Worm (Caenorhabditis elegans) whole organism, late embryonic: ENCODE measurements around the gene F49E2.2.

Experiments used
- C08G9.2 ChIP-seq: sonication (generic microtip); optimal IDR thresholded peaks from 2 replicates; lab custom pipeline; 2016; ENCODE audit warnings: mild to moderate bottlenecking, missing genetic modification characterization, moderate library complexity, missing compliant biosample characterization
- C38D4.7 ChIP-seq: fragments of 200-800 bp; sonication (Bioruptor generic); optimal IDR thresholded peaks from 2 replicates; lab custom pipeline; 2018; ENCODE audit warnings: mild to moderate bottlenecking, missing genetic modification characterization, moderate library complexity, missing compliant biosample characterization
- F13H6.1 ChIP-seq: sonication (generic microtip); optimal IDR thresholded peaks from 2 replicates; lab custom pipeline; 2016; ENCODE audit warnings: missing genetic modification characterization, missing compliant biosample characterization
- K02D7.2 ChIP-seq: sonication (generic microtip); optimal IDR thresholded peaks from 2 replicates; lab custom pipeline; 2017; ENCODE audit warnings: mild to moderate bottlenecking, missing genetic modification characterization, missing compliant biosample characterization
- K09A11.1 ChIP-seq: sonication (generic microtip); optimal IDR thresholded peaks from 2 replicates; lab custom pipeline; 2017; ENCODE audit warnings: antibody characterized with exemption, mild to moderate bottlenecking, missing genetic modification characterization, missing compliant biosample characterization; ENCODE audit not compliant: insufficient read depth
- T23F11.4 ChIP-seq: fragments of 200-800 bp; sonication (Bioruptor generic); optimal IDR thresholded peaks from 2 replicates; lab custom pipeline; 2018; ENCODE audit warnings: mild to moderate bottlenecking, missing genetic modification characterization, missing compliant biosample characterization
- ahr-1 ChIP-seq: sonication (generic microtip); optimal IDR thresholded peaks from 2 replicates; lab custom pipeline; 2016; ENCODE audit warnings: missing genetic modification characterization, missing compliant biosample characterization
- ceh-14 ChIP-seq: sonication (generic microtip); optimal IDR thresholded peaks from 2 replicates; lab custom pipeline; 2016; ENCODE audit warnings: missing genotype, missing genetic modification characterization, missing compliant biosample characterization
- ceh-18 ChIP-seq: sonication (generic microtip); optimal IDR thresholded peaks from 2 replicates; lab custom pipeline; 2016; ENCODE audit warnings: missing genetic modification characterization, missing compliant biosample characterization
- ceh-19 ChIP-seq: fragments of 200-800 bp; sonication (Bioruptor generic); optimal IDR thresholded peaks from 2 replicates; lab custom pipeline; 2018; ENCODE audit warnings: mild to moderate bottlenecking, missing genetic modification characterization, missing compliant biosample characterization
- ceh-22 ChIP-seq: sonication (generic microtip); optimal IDR thresholded peaks from 2 replicates; lab custom pipeline; 2017; ENCODE audit warnings: missing biosample characterization, missing genetic modification characterization
- ceh-24 ChIP-seq: sonication (generic microtip); optimal IDR thresholded peaks from 2 replicates; lab custom pipeline; 2016; ENCODE audit warnings: mild to moderate bottlenecking, missing genetic modification characterization, missing compliant biosample characterization
- ceh-30 ChIP-seq: fragments of 150-350 bp; optimal IDR thresholded peaks from 2 replicates; lab custom pipeline; 2014; ENCODE audit warnings: missing biosample characterization, missing genetic modification characterization
- ceh-34 ChIP-seq: sonication (generic microtip); optimal IDR thresholded peaks from 2 replicates; lab custom pipeline; 2016; ENCODE audit warnings: mild to moderate bottlenecking, missing genetic modification characterization, missing compliant biosample characterization
- ceh-45 ChIP-seq: fragments of 200-800 bp; sonication (Bioruptor generic); IDR thresholded peaks from 2 replicates; pipeline ENCODE4 v1.3.6; 2022; ENCODE audit warnings: missing genetic modification reagents, missing genetic modification characterization, missing compliant biosample characterization
- ceh-48 ChIP-seq: sonication (generic microtip); optimal IDR thresholded peaks from 2 replicates; lab custom pipeline; 2016; ENCODE audit warnings: missing genetic modification characterization, inconsistent platforms, missing compliant biosample characterization
- ceh-6 ChIP-seq: fragments of 200-800 bp; sonication (Bioruptor generic); optimal IDR thresholded peaks from 2 replicates; lab custom pipeline; 2018; ENCODE audit warnings: mild to moderate bottlenecking, missing genetic modification characterization, missing compliant biosample characterization
- ceh-9 ChIP-seq: sonication (generic microtip); optimal IDR thresholded peaks from 2 replicates; lab custom pipeline; 2016; ENCODE audit warnings: mild to moderate bottlenecking, missing genetic modification characterization, inconsistent platforms, missing compliant biosample characterization
- che-1 ChIP-seq: sonication (generic microtip); optimal IDR thresholded peaks from 2 replicates; lab custom pipeline; 2016; ENCODE audit warnings: mild to moderate bottlenecking, missing genetic modification characterization, missing compliant biosample characterization
- dmd-4 ChIP-seq: sonication (generic microtip); optimal IDR thresholded peaks from 2 replicates; lab custom pipeline; 2016; ENCODE audit warnings: borderline replicate concordance, missing genetic modification characterization, missing compliant biosample characterization
- dve-1 ChIP-seq: sonication (generic microtip); optimal IDR thresholded peaks from 2 replicates; lab custom pipeline; 2017; ENCODE audit warnings: antibody characterized with exemption, mild to moderate bottlenecking, missing genetic modification characterization, missing compliant biosample characterization
- elt-2 ChIP-seq: sonication (generic microtip); optimal IDR thresholded peaks from 2 replicates; lab custom pipeline; 2016; ENCODE audit warnings: missing genetic modification reagents, missing genetic modification characterization, missing compliant biosample characterization
- elt-4 ChIP-seq: sonication (generic microtip); optimal IDR thresholded peaks from 2 replicates; lab custom pipeline; 2016; ENCODE audit warnings: missing genetic modification characterization, missing compliant biosample characterization
- ets-4 ChIP-seq: sonication (generic microtip); optimal IDR thresholded peaks from 2 replicates; lab custom pipeline; 2016; ENCODE audit warnings: missing genetic modification characterization, missing compliant biosample characterization
- eyg-1 ChIP-seq: sonication (generic microtip); optimal IDR thresholded peaks from 2 replicates; lab custom pipeline; 2016; ENCODE audit warnings: missing genotype, missing genetic modification characterization, missing compliant biosample characterization
- fax-1 ChIP-seq: sonication (generic microtip); optimal IDR thresholded peaks from 2 replicates; lab custom pipeline; 2016; ENCODE audit warnings: missing genotype, missing genetic modification characterization, missing compliant biosample characterization
- gmeb-2 ChIP-seq: sonication (generic microtip); optimal IDR thresholded peaks from 2 replicates; lab custom pipeline; 2016; ENCODE audit warnings: missing genetic modification characterization, inconsistent platforms, missing compliant biosample characterization
- hlh-13 ChIP-seq: fragments of 200-800 bp; sonication (Bioruptor generic); optimal IDR thresholded peaks from 2 replicates; lab custom pipeline; 2018; ENCODE audit warnings: mild to moderate bottlenecking, missing genetic modification characterization, missing compliant biosample characterization
- hlh-15 ChIP-seq: sonication (generic microtip); optimal IDR thresholded peaks from 2 replicates; lab custom pipeline; 2016; ENCODE audit warnings: missing genetic modification characterization, missing compliant biosample characterization
- hlh-30 ChIP-seq: sonication (generic microtip); optimal IDR thresholded peaks from 2 replicates; lab custom pipeline; 2017; ENCODE audit warnings: antibody characterized with exemption, missing genetic modification characterization, missing compliant biosample characterization; ENCODE audit not compliant: insufficient read depth
- hlh-8 ChIP-seq: sonication (generic microtip); optimal IDR thresholded peaks from 2 replicates; lab custom pipeline; 2016; ENCODE audit warnings: missing genotype, missing genetic modification characterization, missing compliant biosample characterization
- lin-11 ChIP-seq: fragments of 200-800 bp; sonication (Bioruptor generic); optimal IDR thresholded peaks from 2 replicates; lab custom pipeline; 2018; ENCODE audit warnings: mild to moderate bottlenecking, missing genetic modification characterization, missing compliant biosample characterization
- madf-2 ChIP-seq: sonication (generic microtip); optimal IDR thresholded peaks from 2 replicates; lab custom pipeline; 2017; ENCODE audit warnings: missing genetic modification characterization, missing compliant biosample characterization
- mec-3 ChIP-seq: sonication (generic microtip); optimal IDR thresholded peaks from 2 replicates; lab custom pipeline; 2016; ENCODE audit warnings: borderline replicate concordance, missing genetic modification characterization, missing compliant biosample characterization
- npax-4 ChIP-seq: sonication (generic microtip); optimal IDR thresholded peaks from 2 replicates; lab custom pipeline; 2016; ENCODE audit warnings: missing genetic modification characterization, missing compliant biosample characterization
- pag-3 ChIP-seq: sonication (generic microtip); optimal IDR thresholded peaks from 2 replicates; lab custom pipeline; 2016; ENCODE audit warnings: missing compliant biosample characterization, missing genetic modification characterization, borderline replicate concordance
- pat-9 ChIP-seq: fragments of 200-800 bp; sonication (Bioruptor generic); optimal IDR thresholded peaks from 2 replicates; lab custom pipeline; 2018; ENCODE audit warnings: mild to moderate bottlenecking, missing genetic modification characterization, moderate library complexity, missing compliant biosample characterization
- pax-1 ChIP-seq: fragments of 150-350 bp; optimal IDR thresholded peaks from 2 replicates; lab custom pipeline; 2014; ENCODE audit warnings: missing biosample characterization, missing genetic modification characterization
- pha-2 ChIP-seq: sonication (generic microtip); optimal IDR thresholded peaks from 2 replicates; lab custom pipeline; 2017; ENCODE audit warnings: mild to moderate bottlenecking, missing genetic modification characterization, missing compliant biosample characterization
- pha-4 ChIP-seq: fragments of 150-350 bp; optimal IDR thresholded peaks from 2 replicates; lab custom pipeline; 2018; ENCODE audit warnings: missing biosample characterization, missing genetic modification reagents, missing genetic modification characterization
- pqm-1 ChIP-seq: sonication (generic microtip); optimal IDR thresholded peaks from 2 replicates; lab custom pipeline; 2016; ENCODE audit warnings: missing genetic modification characterization, missing compliant biosample characterization
- pros-1 ChIP-seq: fragments of 150-350 bp; optimal IDR thresholded peaks from 2 replicates; lab custom pipeline; 2014; ENCODE audit warnings: missing biosample characterization, missing genetic modification reagents, missing genetic modification characterization
- rnt-1 ChIP-seq: sonication (generic microtip); optimal IDR thresholded peaks from 2 replicates; lab custom pipeline; 2016; ENCODE audit warnings: missing genetic modification characterization, missing compliant biosample characterization
- sdc-2 ChIP-seq: sonication (generic microtip); optimal IDR thresholded peaks from 2 replicates; lab custom pipeline; 2016; ENCODE audit warnings: missing genotype, missing genetic modification characterization, missing compliant biosample characterization
- sox-2 ChIP-seq: fragments of 200-800 bp; sonication (Bioruptor generic); IDR thresholded peaks from 2 replicates; pipeline ENCODE4 v1.3.6; 2022; ENCODE audit warnings: missing genetic modification reagents, missing genetic modification characterization, missing compliant biosample characterization
- syd-9 ChIP-seq: sonication (generic microtip); optimal IDR thresholded peaks from 2 replicates; lab custom pipeline; 2016; ENCODE audit warnings: mild to moderate bottlenecking, missing genetic modification characterization, moderate library complexity, missing compliant biosample characterization
- tbx-2 ChIP-seq: sonication (generic microtip); optimal IDR thresholded peaks from 2 replicates; lab custom pipeline; 2016; ENCODE audit warnings: missing genetic modification characterization, missing compliant biosample characterization
- tbx-7 ChIP-seq: sonication (generic microtip); optimal IDR thresholded peaks from 2 replicates; lab custom pipeline; 2016; ENCODE audit warnings: missing genotype, missing genetic modification characterization, missing compliant biosample characterization
- ttx-3 ChIP-seq: sonication (generic microtip); optimal IDR thresholded peaks from 2 replicates; lab custom pipeline; 2016; ENCODE audit warnings: missing genetic modification reagents, missing genetic modification characterization, missing compliant biosample characterization
- unc-3 ChIP-seq, 2 experiments: fragments of 200-800 bp in 1 of 2; sonication (Bioruptor generic) in 1 of 2; sonication (generic microtip) in 1 of 2; conservative IDR thresholded peaks in 1 of 2; optimal IDR thresholded peaks in 1 of 2; 2 replicates each; pipeline versions ENCODE4 v1.3.6 to Lab custom; 2016 to 2022; ENCODE audit warnings: missing compliant biosample characterization in 2 of 2, missing genetic modification characterization in 2 of 2, missing genetic modification reagents in 1 of 2
- unc-42 ChIP-seq: sonication (generic microtip); optimal IDR thresholded peaks from 2 replicates; lab custom pipeline; 2016; ENCODE audit warnings: missing genotype, missing genetic modification characterization, missing compliant biosample characterization
- unc-55 ChIP-seq: sonication (generic microtip); optimal IDR thresholded peaks from 2 replicates; lab custom pipeline; 2017; ENCODE audit warnings: missing biosample characterization, missing genetic modification reagents, missing genetic modification characterization
- zip-5 ChIP-seq: sonication (generic microtip); optimal IDR thresholded peaks from 2 replicates; lab custom pipeline; 2016; ENCODE audit warnings: missing genetic modification characterization, missing compliant biosample characterization

Gene F49E2.2

ce11 chrX:9622609-9623008, 56.1 kb downstream of the F49E2.2 start:
- TF ChIP-seq rnt-1 (tag; lab: Kevin White, UChicago) (no peak), pqm-1 (no peak), ceh-30 (no peak), dmd-4 (tag; lab: Kevin White, UChicago) (no peak), ets-4 (tag; lab: Kevin White, UChicago) (no peak), dve-1 (tag; lab: Kevin White, UChicago) (no peak), unc-42 (tag; lab: Kevin White, UChicago) (no peak), ceh-19 (GFP tag; lab: Kevin White, UChicago) (peak; percentile 13), ceh-6 (peak; percentile 2), lin-11 (tag; lab: Kevin White, UChicago) (peak; percentile 13), hlh-30 (tag; lab: Kevin White, UChicago) (no peak), F13H6.1 (no peak), syd-9 (peak; percentile 45), elt-4 (tag; lab: Kevin White, UChicago) (no peak), unc-55 (no peak), T23F11.4 (GFP tag; lab: Kevin White, UChicago) (peak; percentile 11), ceh-45 (GFP tag; lab: Robert Waterston, UW) (no peak), hlh-8 (tag; lab: Kevin White, UChicago) (no peak), pha-2 (tag; lab: Kevin White, UChicago) (no peak), fax-1 (no peak), unc-3 (GFP tag; conservative IDR thresholded peaks at IDR 0.05; lab: Robert Waterston, UW) (no peak), unc-3 (tag; optimal IDR thresholded peaks at IDR 0.05; lab: Kevin White, UChicago) (no peak), mec-3 (tag; lab: Kevin White, UChicago) (no peak), ceh-14 (tag; lab: Kevin White, UChicago) (no peak), tbx-2 (tag; lab: Kevin White, UChicago) (no peak), pat-9 (peak; percentile 27), pha-4 (no peak), ahr-1 (tag; lab: Kevin White, UChicago) (no peak), C08G9.2 (tag; lab: Kevin White, UChicago) (peak; percentile 0), hlh-13 (GFP tag; lab: Kevin White, UChicago) (no peak), che-1 (peak; percentile 49), ttx-3 (tag; lab: Kevin White, UChicago) (peak; percentile 31), gmeb-2 (tag; lab: Kevin White, UChicago) (peak; percentile 13), ceh-18 (tag; lab: Kevin White, UChicago) (no peak), tbx-7 (tag; lab: Kevin White, UChicago) (no peak), pros-1 (tag; lab: Kevin White, UChicago) (no peak), K02D7.2 (tag; lab: Kevin White, UChicago) (no peak), ceh-34 (no peak), K09A11.1 (tag; lab: Kevin White, UChicago) (no peak), C38D4.7 (GFP tag; lab: Kevin White, UChicago) (peak; percentile 38), hlh-15 (tag; lab: Kevin White, UChicago) (peak; percentile 19), elt-2 (tag; lab: Kevin White, UChicago) (peak; percentile 54), zip-5 (tag; lab: Kevin White, UChicago) (no peak), ceh-48 (tag; lab: Kevin White, UChicago) (peak; percentile 4), eyg-1 (tag; lab: Kevin White, UChicago) (no peak), ceh-22 (tag; lab: Kevin White, UChicago) (no peak), ceh-9 (tag; lab: Kevin White, UChicago) (no peak), ceh-24 (tag; lab: Kevin White, UChicago) (no peak), npax-4 (tag; lab: Kevin White, UChicago) (no peak), pag-3 (tag; lab: Kevin White, UChicago) (no peak), pax-1 (tag; lab: Kevin White, UChicago) (no peak), sdc-2 (tag; lab: Kevin White, UChicago) (peak; percentile 22), madf-2 (tag; lab: Kevin White, UChicago) (peak; percentile 5), sox-2 (GFP tag; lab: Robert Waterston, UW) (peak; percentile 9; the same call in 1 of the 2 replicates)
